Worm (Caenorhabditis elegans) whole organism, L3 larva: ENCODE data around the gene H05C05.2.

ENCODE experiments used
- ceh-82 ChIP-seq: fragments of 150-350 bp; optimal IDR thresholded peaks from 2 replicates; lab custom pipeline; 2014; ENCODE audit warnings: missing biosample characterization, missing genetic modification characterization
- egl-27 ChIP-seq: sonication (generic microtip); optimal IDR thresholded peaks from 4 replicates; lab custom pipeline; 2017; ENCODE audit warnings: missing biosample characterization, missing genetic modification reagents, missing genetic modification characterization
- elt-2 ChIP-seq: sonication (generic microtip); optimal IDR thresholded peaks from 2 replicates; lab custom pipeline; 2016; ENCODE audit warnings: missing genetic modification reagents, mild to moderate bottlenecking, missing genetic modification characterization, missing compliant biosample characterization
- fkh-10 ChIP-seq: sonication (generic microtip); optimal IDR thresholded peaks from 2 replicates; lab custom pipeline; 2017; ENCODE audit warnings: missing biosample characterization, missing genetic modification reagents, missing genetic modification characterization
- jun-1 ChIP-seq: fragments of 150-350 bp; optimal IDR thresholded peaks from 2 replicates; lab custom pipeline; 2014; ENCODE audit warnings: missing biosample characterization, missing genetic modification reagents, missing genetic modification characterization
- nhr-237 ChIP-seq: fragments of 150-350 bp; optimal IDR thresholded peaks from 2 replicates; lab custom pipeline; 2014; ENCODE audit warnings: missing biosample characterization, missing genetic modification characterization
- nhr-76 ChIP-seq: fragments of 150-350 bp; sonication (generic microtip); optimal IDR thresholded peaks from 5 replicates; lab custom pipeline; 2014; ENCODE audit warnings: missing biosample characterization, missing genetic modification characterization
- skn-1 ChIP-seq: fragments of 150-350 bp; optimal IDR thresholded peaks from 2 replicates; lab custom pipeline; 2014; ENCODE audit warnings: missing biosample characterization, missing genetic modification characterization
- tbx-2 ChIP-seq: sonication (generic microtip); optimal IDR thresholded peaks from 2 replicates; lab custom pipeline; 2016; ENCODE audit warnings: mild to moderate bottlenecking, missing genetic modification characterization, missing compliant biosample characterization
- zag-1 ChIP-seq: fragments of 150-350 bp; optimal IDR thresholded peaks from 2 replicates; lab custom pipeline; 2014; ENCODE audit warnings: missing biosample characterization, missing genetic modification characterization

DNA sequence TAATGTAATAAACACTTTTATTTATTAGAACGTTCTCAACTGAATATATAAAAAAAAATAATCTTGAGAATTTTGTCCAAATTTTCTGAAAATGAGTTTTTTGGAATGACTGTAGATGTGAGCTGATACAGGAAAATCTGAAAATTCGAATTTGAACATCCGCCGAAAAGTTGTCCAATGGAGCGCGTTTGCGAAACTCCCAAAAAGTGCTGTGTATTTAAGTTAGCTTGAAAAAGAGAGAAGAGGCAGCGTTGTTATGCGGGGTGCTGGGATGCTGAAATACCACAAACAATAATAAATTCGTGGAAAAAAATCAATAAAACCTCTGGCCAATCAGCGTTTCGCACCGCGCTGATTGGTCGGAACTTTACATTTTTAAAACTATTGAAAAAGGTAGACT lies 4.8 kb upstream of the H05C05.2 start:
- TF ChIP-seq fkh-10 (GFP tag; lab: Kevin White, UChicago) (no peak), elt-2 (no peak), jun-1 (tag; lab: Kevin White, UChicago) (no peak), tbx-2 (tag; lab: Kevin White, UChicago) (no peak), nhr-76 (tag; lab: Kevin White, UChicago) (no peak), ceh-82 (no peak), zag-1 (tag; lab: Kevin White, UChicago) (no peak), nhr-237 (tag; lab: Kevin White, UChicago) (no peak), egl-27 (tag; lab: Kevin White, UChicago) (no peak), skn-1 (tag; lab: Kevin White, UChicago) (no peak)
